Fruit fly (Drosophila melanogaster): ENCODE data around the gene p130CAS.
A peak's percentile ranks its signal among the peaks of the same experiment; 100 is the strongest.

Gene p130CAS

dm6 chr3L:131151-131997, 21.3 kb upstream of the p130CAS start (continued):
- no peak for TF ChIP-seq CG8765 (GFP tag; IDR thresholded peaks at IDR 0.05)
- TF ChIP-seq ssp (GFP tag; IDR thresholded peaks at IDR 0.05): no peak
- TF ChIP-seq CG4404 (GFP tag; IDR thresholded peaks at IDR 0.05): no peak
- TF ChIP-seq Side (GFP tag; optimal IDR thresholded peaks at IDR 0.05): peak; percentile 23
- TF ChIP-seq sob (GFP tag; IDR thresholded peaks at IDR 0.05): no peak; the same call in 1 of the 2 replicates
- peak; percentile 65 for TF ChIP-seq CG13894 (tag; optimal IDR thresholded peaks at IDR 0.05)
- TF ChIP-seq CG1647 (GFP tag; optimal IDR thresholded peaks at IDR 0.05): peak; percentile 22
- no peak for TF ChIP-seq stc (GFP tag; IDR thresholded peaks at IDR 0.05)
- TF ChIP-seq CG17568 (GFP tag; optimal IDR thresholded peaks at IDR 0.05): peak; percentile 82
- 0 out of 2 replicates have a peak, but pooled peaks have one; percentile 14 for TF ChIP-seq gsb (GFP tag; IDR thresholded peaks at IDR 0.05)
- TF ChIP-seq CG15269 (tag; optimal IDR thresholded peaks at IDR 0.05): peak; percentile 33
- peak; percentile 91 for TF ChIP-seq CG10543 (GFP tag; optimal IDR thresholded peaks at IDR 0.05)
- no peak for TF ChIP-seq pnt (GFP tag; optimal IDR thresholded peaks at IDR 0.05)
- peak; percentile 99 for TF ChIP-seq psq (GFP tag; optimal IDR thresholded peaks at IDR 0.05)
- TF ChIP-seq pan (optimal IDR thresholded peaks at IDR 0.05): no peak
- no peak for TF ChIP-seq pan (GFP tag; optimal IDR thresholded peaks at IDR 0.05 in 1 of 2, IDR thresholded peaks at IDR 0.05 in 1 of 2)
- peak; percentile 29; the same call in 2 of the 3 replicates for TF ChIP-seq CG11695 (GFP tag; IDR thresholded peaks at IDR 0.05)
- peak; percentile 62 for TF ChIP-seq CG32767 (GFP tag; IDR thresholded peaks at IDR 0.05)
- TF ChIP-seq CG31441 (GFP tag; IDR thresholded peaks at IDR 0.05): peak; percentile 8; the same call in 1 of the 2 replicates
- peak; percentile 74 for TF ChIP-seq BtbVII (GFP tag; optimal IDR thresholded peaks at IDR 0.05)
- peak; percentile 39 for TF ChIP-seq Sox100B (GFP tag; optimal IDR thresholded peaks at IDR 0.05)
- TF ChIP-seq nom (GFP tag; optimal IDR thresholded peaks at IDR 0.05): peak; percentile 86
- no peak for TF ChIP-seq bigmax (GFP tag; optimal IDR thresholded peaks at IDR 0.05)
- TF ChIP-seq ems (GFP tag; optimal IDR thresholded peaks at IDR 0.05): peak; percentile 28
- TF ChIP-seq CG13287 (GFP tag; IDR thresholded peaks at IDR 0.05; ENCODE audit: partially characterized antibody): peak; percentile 40; the same call in 1 of the 2 replicates
- peak; percentile 38 for TF ChIP-seq cad (GFP tag; optimal IDR thresholded peaks at IDR 0.05)
- TF ChIP-seq CG8089 (GFP tag; optimal IDR thresholded peaks at IDR 0.05): peak; percentile 48
- no peak for TF ChIP-seq Spps (tag; optimal IDR thresholded peaks at IDR 0.05)
- TF ChIP-seq cwo (GFP tag; optimal IDR thresholded peaks at IDR 0.05): peak; percentile 54
- TF ChIP-seq Meics (GFP tag; optimal IDR thresholded peaks at IDR 0.05): peak; percentile 40
- TF ChIP-seq NC2β (GFP tag; optimal IDR thresholded peaks at IDR 0.05): peak; percentile 22
- TF ChIP-seq Nf-YC (tag; optimal IDR thresholded peaks at IDR 0.05): peak; percentile 39
- TF ChIP-seq CG8388 (GFP tag; optimal IDR thresholded peaks at IDR 0.05): no peak
- no peak for TF ChIP-seq CG8359 (GFP tag; optimal IDR thresholded peaks at IDR 0.05; ENCODE audit: borderline replicate concordance)
- peak; percentile 62 for TF ChIP-seq PHDP (tag; optimal IDR thresholded peaks at IDR 0.05)
- TF ChIP-seq trh (GFP tag; optimal IDR thresholded peaks at IDR 0.05): no peak
- peak; percentile 37 for TF ChIP-seq Kr (GFP tag; optimal IDR thresholded peaks at IDR 0.05)
- peak; percentile 45; the same call in 1 of the 2 replicates for TF ChIP-seq Rfx (GFP tag; IDR thresholded peaks at IDR 0.05)
- 0 out of 3 replicates have a peak, but pooled peaks have one; percentile 6 for TF ChIP-seq gce (GFP tag; IDR thresholded peaks at IDR 0.05)
- no peak for TF ChIP-seq CG9215 (GFP tag; IDR thresholded peaks at IDR 0.05)
- peak; percentile 93 for TF ChIP-seq nerfin-1 (tag; optimal IDR thresholded peaks at IDR 0.05)
- peak; percentile 58 for TF ChIP-seq Atf6 (GFP tag; IDR thresholded peaks at IDR 0.05)
- TF ChIP-seq CG6854 (GFP tag; optimal IDR thresholded peaks at IDR 0.05): peak; percentile 78
- no peak for TF ChIP-seq tgo (GFP tag; IDR thresholded peaks at IDR 0.05)
- peak; percentile 6; the same call in 1 of the 3 replicates for TF ChIP-seq CG16813 (GFP tag; IDR thresholded peaks at IDR 0.05; ENCODE audit: partially characterized antibody)
- TF ChIP-seq Blimp-1 (GFP tag; optimal IDR thresholded peaks at IDR 0.05): no peak
- TF ChIP-seq mirr (GFP tag; optimal IDR thresholded peaks at IDR 0.05): peak; percentile 87
- no peak for TF ChIP-seq gcm (GFP tag; optimal IDR thresholded peaks at IDR 0.05)
- TF ChIP-seq CG18764 (GFP tag; optimal IDR thresholded peaks at IDR 0.05): peak; percentile 7

All from whole organism, embryonic.